Fruit fly (Drosophila melanogaster) whole organism, embryonic: Measurements from ENCODE around the gene CG13144.

Experiments
- ATbp ChIP-seq: fragments of 200-800 bp; sonication (Bioruptor generic); optimal IDR thresholded peaks from 2 replicates; lab custom pipeline; 2017; ENCODE audit warnings: missing biosample characterization, mild to moderate bottlenecking, missing genetic modification characterization, missing genetic modification reagents
- Adf1 ChIP-seq: fragments of 200-800 bp; sonication (Bioruptor generic); IDR thresholded peaks from 2 replicates; pipeline ENCODE4 v1.3.6; 2022; ENCODE audit warnings: missing biosample characterization, missing genetic modification characterization
- Atf3 ChIP-seq: fragments of 200-800 bp; sonication (Bioruptor generic); optimal IDR thresholded peaks from 3 replicates; lab custom pipeline; 2016; ENCODE audit warnings: missing biosample characterization, missing genetic modification characterization
- CG11085 ChIP-seq: fragments of 200-800 bp; sonication (Bioruptor generic); IDR thresholded peaks from 2 replicates; pipeline ENCODE4 v1.3.6; 2022; ENCODE audit warnings: missing biosample characterization, missing genetic modification characterization
- CG12104 ChIP-seq: fragments of 200-800 bp; sonication (Bioruptor generic); optimal IDR thresholded peaks from 3 replicates; lab custom pipeline; 2016; ENCODE audit warnings: missing biosample characterization, missing genetic modification characterization
- CG13123 ChIP-seq: fragments of 200-800 bp; sonication (Bioruptor generic); optimal IDR thresholded peaks from 2 replicates; lab custom pipeline; 2016; ENCODE audit warnings: missing biosample characterization, missing genetic modification characterization
- CG1529 ChIP-seq: fragments of 200-800 bp; sonication (Bioruptor generic); optimal IDR thresholded peaks from 3 replicates; lab custom pipeline; 2018; ENCODE audit warnings: missing biosample characterization, missing genetic modification characterization
- CG1602 ChIP-seq: fragments of 200-800 bp; sonication (Bioruptor generic); optimal IDR thresholded peaks from 3 replicates; lab custom pipeline; 2016; ENCODE audit warnings: missing biosample characterization, missing genetic modification characterization
- CG16813 ChIP-seq: fragments of 200-800 bp; sonication (Bioruptor generic); IDR thresholded peaks from 3 replicates; pipeline ENCODE4 v1.3.6; 2022; ENCODE audit warnings: missing biosample characterization, missing genetic modification characterization; ENCODE audit not compliant: partially characterized antibody
- CG2875 ChIP-seq: fragments of 200-800 bp; sonication (Bioruptor generic); optimal IDR thresholded peaks from 2 replicates; lab custom pipeline; 2017; ENCODE audit warnings: missing biosample characterization, mild to moderate bottlenecking, missing genetic modification characterization, missing genetic modification reagents
- CG30020 ChIP-seq: fragments of 200-800 bp; optimal IDR thresholded peaks from 2 replicates; lab custom pipeline; 2019; ENCODE audit warnings: missing biosample characterization, mild to moderate bottlenecking, missing genetic modification characterization, moderate library complexity
- CG31224 ChIP-seq: fragments of 200-800 bp; sonication (Bioruptor generic); IDR thresholded peaks from 2 replicates; pipeline ENCODE4 v1.3.6; 2022; ENCODE audit warnings: missing biosample characterization, missing genetic modification characterization
- CG3847 ChIP-seq: fragments of 200-800 bp; sonication (Bioruptor generic); IDR thresholded peaks from 2 replicates; pipeline ENCODE4 v1.3.6; 2022; ENCODE audit warnings: missing biosample characterization, missing genetic modification characterization
- CG4282 ChIP-seq: fragments of 200-800 bp; sonication (Bioruptor generic); optimal IDR thresholded peaks from 2 replicates; lab custom pipeline; 2016; ENCODE audit warnings: missing biosample characterization, missing genetic modification characterization
- CG43689 ChIP-seq: fragments of 200-800 bp; sonication (Bioruptor generic); IDR thresholded peaks from 2 replicates; pipeline ENCODE4 v1.3.6; 2022; ENCODE audit warnings: missing biosample characterization, missing genetic modification characterization
- CG4854 ChIP-seq: fragments of 200-800 bp; sonication (Bioruptor generic); optimal IDR thresholded peaks from 2 replicates; lab custom pipeline; 2016; ENCODE audit warnings: missing biosample characterization, missing genetic modification characterization, inconsistent platforms
- CG7786 ChIP-seq: fragments of 200-800 bp; sonication (Bioruptor generic); optimal IDR thresholded peaks from 2 replicates; lab custom pipeline; 2016; ENCODE audit warnings: missing biosample characterization, missing genetic modification characterization
- CG7839 ChIP-seq: fragments of 200-800 bp; sonication (Bioruptor generic); optimal IDR thresholded peaks from 3 replicates; lab custom pipeline; 2018; ENCODE audit warnings: missing biosample characterization, mild to moderate bottlenecking, missing genetic modification characterization, moderate library complexity
- CG9215 ChIP-seq: fragments of 200-800 bp; sonication (Bioruptor generic); IDR thresholded peaks from 2 replicates; pipeline ENCODE4 v1.3.6; 2022; ENCODE audit warnings: missing biosample characterization, missing genetic modification characterization
- CG9932 ChIP-seq: fragments of 200-800 bp; sonication (Bioruptor generic); IDR thresholded peaks from 2 replicates; pipeline ENCODE4 v1.3.6; 2022; ENCODE audit warnings: missing biosample characterization, missing genetic modification characterization
- Camta ChIP-seq: fragments of 200-800 bp; sonication (Bioruptor generic); optimal IDR thresholded peaks from 2 replicates; lab custom pipeline; 2016; ENCODE audit warnings: missing biosample characterization, missing genetic modification characterization
- D19B ChIP-seq: fragments of 200-800 bp; sonication (Bioruptor generic); optimal IDR thresholded peaks from 2 replicates; lab custom pipeline; 2017; ENCODE audit warnings: missing biosample characterization, mild to moderate bottlenecking, missing genetic modification characterization
- ERR ChIP-seq: fragments of 200-800 bp; sonication (Bioruptor generic); optimal IDR thresholded peaks from 2 replicates; lab custom pipeline; 2016; ENCODE audit warnings: missing biosample characterization, missing genetic modification characterization
- Ets65A ChIP-seq: fragments of 200-800 bp; sonication (Bioruptor generic); peaks from one replicate; lab custom pipeline; 2016; ENCODE audit warnings: missing biosample characterization, missing genetic modification characterization
- MTF-1 ChIP-seq: fragments of 200-800 bp; sonication (Bioruptor generic); optimal IDR thresholded peaks from 2 replicates; lab custom pipeline; 2018; ENCODE audit warnings: missing biosample characterization, mild to moderate bottlenecking, missing genetic modification characterization, borderline replicate concordance
- Mes4 ChIP-seq: fragments of 200-800 bp; sonication (Bioruptor generic); optimal IDR thresholded peaks from 2 replicates; lab custom pipeline; 2016; ENCODE audit warnings: missing biosample characterization, missing genetic modification characterization
- Neu2 ChIP-seq: fragments of 200-800 bp; sonication (Bioruptor generic); optimal IDR thresholded peaks from 3 replicates; lab custom pipeline; 2016; ENCODE audit warnings: missing biosample characterization, missing genetic modification characterization, borderline replicate concordance
- Nf-YA ChIP-seq: fragments of 200-800 bp; sonication (Bioruptor generic); IDR thresholded peaks from 2 replicates; pipeline ENCODE4 v1.3.6; 2022; ENCODE audit warnings: missing biosample characterization, missing genetic modification characterization
- Nf-YC ChIP-seq: fragments of 200-800 bp; optimal IDR thresholded peaks from 3 replicates; lab custom pipeline; 2019; ENCODE audit warnings: missing biosample characterization, mild to moderate bottlenecking, missing genetic modification characterization, moderate library complexity
- NfI ChIP-seq: fragments of 200-800 bp; sonication (Bioruptor generic); optimal IDR thresholded peaks from 3 replicates; lab custom pipeline; 2018; ENCODE audit warnings: missing biosample characterization, mild to moderate bottlenecking, missing genetic modification characterization, moderate library complexity
- Oaz ChIP-seq: fragments of 200-800 bp; sonication (Bioruptor generic); IDR thresholded peaks from 2 replicates; pipeline ENCODE4 v1.3.6; 2022; ENCODE audit warnings: missing biosample characterization, missing genetic modification characterization
- al ChIP-seq: fragments of 200-800 bp; sonication (Bioruptor generic); IDR thresholded peaks from 2 replicates; pipeline ENCODE4 v1.3.6; 2022; ENCODE audit warnings: missing biosample characterization, missing genetic modification characterization
- ap ChIP-seq: fragments of 200-800 bp; sonication (Bioruptor generic); IDR thresholded peaks from 2 replicates; pipeline ENCODE4 v1.3.6; 2022; ENCODE audit warnings: missing biosample characterization, missing genetic modification characterization
- ara ChIP-seq: fragments of 200-800 bp; sonication (Bioruptor generic); IDR thresholded peaks from 2 replicates; pipeline ENCODE4 v1.3.6; 2022; ENCODE audit warnings: missing biosample characterization, missing genetic modification characterization
- chinmo ChIP-seq: fragments of 200-800 bp; sonication (Bioruptor generic); IDR thresholded peaks from 4 replicates; pipeline ENCODE4 v1.3.6; 2022; ENCODE audit warnings: missing biosample characterization, missing genetic modification characterization; ENCODE audit not compliant: partially characterized antibody
- cwo ChIP-seq: fragments of 200-800 bp; sonication (Bioruptor generic); optimal IDR thresholded peaks from 3 replicates; lab custom pipeline; 2017; ENCODE audit warnings: missing biosample characterization, missing genetic modification characterization, mild to moderate bottlenecking, moderate library complexity, missing genetic modification reagents
- danr ChIP-seq: fragments of 200-800 bp; sonication (Bioruptor generic); IDR thresholded peaks from 2 replicates; pipeline ENCODE4 v1.3.6; 2022; ENCODE audit warnings: missing biosample characterization, missing genetic modification characterization
- dati ChIP-seq: fragments of 200-800 bp; sonication (Bioruptor generic); IDR thresholded peaks from 2 replicates; pipeline ENCODE4 v1.3.6; 2022; ENCODE audit warnings: missing biosample characterization, missing genetic modification characterization
- dysf ChIP-seq: fragments of 200-800 bp; sonication (Bioruptor generic); IDR thresholded peaks from 3 replicates; pipeline ENCODE4 v1.3.6; 2022; ENCODE audit warnings: missing biosample characterization, missing genetic modification characterization
- esg ChIP-seq: fragments of 200-800 bp; sonication (Bioruptor generic); conservative IDR thresholded peaks from 2 replicates; pipeline ENCODE4 v1.3.6; 2022; ENCODE audit warnings: missing biosample characterization, missing genetic modification characterization
- ftz-f1 ChIP-seq: fragments of 200-800 bp; sonication (Bioruptor generic); optimal IDR thresholded peaks from 2 replicates; lab custom pipeline; 2016; ENCODE audit warnings: missing biosample characterization, missing genetic modification characterization
- gem ChIP-seq: fragments of 200-800 bp; sonication (Bioruptor generic); optimal IDR thresholded peaks from 2 replicates; lab custom pipeline; 2019; ENCODE audit warnings: missing biosample characterization, mild to moderate bottlenecking, missing genetic modification characterization, moderate library complexity
- h ChIP-seq: fragments of >200 bp; optimal IDR thresholded peaks from 2 replicates; lab custom pipeline; 2017
- hkb ChIP-seq, 2 experiments: fragments of 200-800 bp in 1 of 2; fragments of >200 bp in 1 of 2; sonication (Bioruptor generic) in 1 of 2; IDR thresholded peaks in 1 of 2; optimal IDR thresholded peaks in 1 of 2; 2 replicates each; pipeline versions ENCODE4 v1.3.6 to Lab custom; 2017 to 2022; ENCODE audit warnings: missing biosample characterization in 1 of 2, missing genetic modification characterization in 1 of 2
- jing ChIP-seq: fragments of 200-800 bp; sonication (Bioruptor generic); optimal IDR thresholded peaks from 2 replicates; lab custom pipeline; 2018; ENCODE audit warnings: missing biosample characterization, mild to moderate bottlenecking, missing genetic modification characterization
- mirr ChIP-seq: fragments of 200-800 bp; sonication (Bioruptor generic); optimal IDR thresholded peaks from 3 replicates; lab custom pipeline; 2018; ENCODE audit warnings: missing biosample characterization, mild to moderate bottlenecking, missing genetic modification characterization
- nerfin-2 ChIP-seq: fragments of 200-800 bp; sonication (Bioruptor generic); IDR thresholded peaks from 2 replicates; pipeline ENCODE4 v1.3.6; 2022; ENCODE audit warnings: missing biosample characterization, missing genetic modification characterization; ENCODE audit not compliant: partially characterized antibody
- peb ChIP-seq: fragments of 200-800 bp; sonication (Bioruptor generic); IDR thresholded peaks from 2 replicates; pipeline ENCODE4 v1.3.6; 2022; ENCODE audit warnings: missing biosample characterization, missing genetic modification characterization
- stc ChIP-seq: fragments of 200-800 bp; sonication (Bioruptor generic); IDR thresholded peaks from 2 replicates; pipeline ENCODE4 v1.3.6; 2022; ENCODE audit warnings: missing biosample characterization, missing genetic modification characterization
- trem ChIP-seq: fragments of 200-800 bp; optimal IDR thresholded peaks from 3 replicates; lab custom pipeline; 2019; ENCODE audit warnings: missing biosample characterization, mild to moderate bottlenecking, missing genetic modification characterization, moderate library complexity

Gene CG13144

dm6 chr2L:10488484-10489223 is 2.6 kb downstream of the CG13144 start, which contains the start of the genes Cog4 and CG6144 (continued):
- peak; percentile 65 for TF ChIP-seq CG30020 (tag; lab: Kevin White, UChicago)
- no peak for TF ChIP-seq CG1529
- 0 out of 2 replicates have a peak, but pooled peaks have one; percentile 5 for TF ChIP-seq ap (GFP tag; lab: Robert Waterston, UW)
- TF ChIP-seq MTF-1 (GFP tag; lab: Kevin White, UChicago): no peak
- TF ChIP-seq CG4282 (GFP tag; lab: Kevin White, UChicago): no peak
- TF ChIP-seq trem (tag; lab: Kevin White, UChicago): peak; percentile 57
- TF ChIP-seq chinmo (GFP tag; lab: Robert Waterston, UW): 0 out of 4 replicates have a peak, but pooled peaks have one; percentile 73
- 0 out of 2 replicates have a peak, but pooled peaks have one; percentile 17 for TF ChIP-seq al (GFP tag; lab: Robert Waterston, UW)
- no peak for TF ChIP-seq gem
- TF ChIP-seq Ets65A: no peak
- no peak for TF ChIP-seq Camta (GFP tag; lab: Kevin White, UChicago)
- no peak for TF ChIP-seq Adf1
- no peak for TF ChIP-seq CG31224 (GFP tag; lab: Robert Waterston, UW)
- TF ChIP-seq dysf (GFP tag; lab: Robert Waterston, UW): no peak
- no peak for TF ChIP-seq CG12104 (GFP tag; lab: Kevin White, UChicago)
- TF ChIP-seq Oaz (GFP tag; lab: Robert Waterston, UW): no peak
- TF ChIP-seq hkb (optimal IDR thresholded peaks at IDR 0.05; lab: Kevin White, UChicago): no peak
- peak; percentile 49; the same call in 1 of the 2 replicates for TF ChIP-seq hkb (GFP tag; IDR thresholded peaks at IDR 0.05; lab: Robert Waterston, UW)
- TF ChIP-seq Atf3 (GFP tag; lab: Kevin White, UChicago): no peak
- TF ChIP-seq Neu2 (GFP tag; lab: Kevin White, UChicago): no peak
- no peak for TF ChIP-seq CG4854 (GFP tag; lab: Kevin White, UChicago)
- TF ChIP-seq CG7839 (tag; lab: Kevin White, UChicago): no peak
- no peak for TF ChIP-seq dati (GFP tag; lab: Robert Waterston, UW)
- TF ChIP-seq cwo (GFP tag; lab: Kevin White, UChicago): no peak
- TF ChIP-seq ara (GFP tag; lab: Robert Waterston, UW): no peak
- no peak for TF ChIP-seq CG1602 (GFP tag; lab: Kevin White, UChicago)
- no peak for TF ChIP-seq ftz-f1 (GFP tag; lab: Kevin White, UChicago)
- no peak for TF ChIP-seq stc (GFP tag; lab: Robert Waterston, UW)
- TF ChIP-seq CG43689: no peak
- TF ChIP-seq esg (GFP tag; lab: Robert Waterston, UW): 0 out of 2 replicates have a peak, but pooled peaks have one; percentile 7
- peak; percentile 51; the same call in 1 of the 2 replicates for TF ChIP-seq nerfin-2
- TF ChIP-seq danr (GFP tag; lab: Robert Waterston, UW): no peak
- no peak for TF ChIP-seq ATbp (GFP tag; lab: Kevin White, UChicago)
- peak; percentile 71 for TF ChIP-seq CG16813 (GFP tag; lab: Robert Waterston, UW)
- TF ChIP-seq ERR (GFP tag; lab: Kevin White, UChicago): no peak
- no peak for TF ChIP-seq CG11085 (GFP tag; lab: Robert Waterston, UW)
- no peak for TF ChIP-seq peb
- TF ChIP-seq Nf-YC (tag; lab: Kevin White, UChicago): no peak
- no peak for TF ChIP-seq CG7786
- no peak for TF ChIP-seq NfI (GFP tag; lab: Kevin White, UChicago)
- TF ChIP-seq CG3847 (GFP tag; lab: Robert Waterston, UW): no peak
- TF ChIP-seq D19B (GFP tag; lab: Kevin White, UChicago): no peak
- no peak for TF ChIP-seq mirr
- no peak for TF ChIP-seq h
- TF ChIP-seq Mes4 (GFP tag; lab: Kevin White, UChicago): no peak
- no peak for TF ChIP-seq CG13123 (GFP tag; lab: Kevin White, UChicago)
- no peak for TF ChIP-seq jing (GFP tag; lab: Kevin White, UChicago)
- TF ChIP-seq Nf-YA (GFP tag; lab: Robert Waterston, UW): no peak
- no peak for TF ChIP-seq CG2875 (GFP tag; lab: Kevin White, UChicago)
- TF ChIP-seq CG9932: peak; percentile 80
- TF ChIP-seq CG9215 (GFP tag; lab: Robert Waterston, UW): no peak
